Worm (Caenorhabditis elegans) whole organism, L3 larva: ENCODE data around the gene irld-42.

ENCODE experiments used
- ZK546.5 ChIP-seq: sonication (generic microtip); optimal IDR thresholded peaks from 2 replicates; lab custom pipeline; 2017; ENCODE audit warnings: missing biosample characterization, missing genetic modification characterization
- aly-2 ChIP-seq: fragments of 150-350 bp; optimal IDR thresholded peaks from 2 replicates; lab custom pipeline; 2014; ENCODE audit warnings: missing biosample characterization, missing genetic modification characterization
- ama-1 ChIP-seq: fragments of 150-350 bp; optimal IDR thresholded peaks from 2 replicates; lab custom pipeline; 2018
- ceh-16 ChIP-seq: sonication (generic microtip); optimal IDR thresholded peaks from 2 replicates; lab custom pipeline; 2017; ENCODE audit warnings: missing biosample characterization, missing genetic modification characterization
- ceh-28 ChIP-seq: fragments of 150-350 bp; optimal IDR thresholded peaks from 2 replicates; lab custom pipeline; 2014; ENCODE audit warnings: missing biosample characterization, missing genetic modification reagents, missing genetic modification characterization
- ceh-82 ChIP-seq: fragments of 150-350 bp; optimal IDR thresholded peaks from 2 replicates; lab custom pipeline; 2014; ENCODE audit warnings: missing biosample characterization, missing genetic modification characterization
- ceh-9 ChIP-seq: sonication (generic microtip); optimal IDR thresholded peaks from 2 replicates; lab custom pipeline; 2018; ENCODE audit warnings: missing biosample characterization, missing genetic modification characterization
- egl-27 ChIP-seq: sonication (generic microtip); optimal IDR thresholded peaks from 4 replicates; lab custom pipeline; 2017; ENCODE audit warnings: missing biosample characterization, missing genetic modification reagents, missing genetic modification characterization
- elt-1 ChIP-seq: fragments of 150-350 bp; optimal IDR thresholded peaks from 2 replicates; lab custom pipeline; 2014; ENCODE audit warnings: missing biosample characterization, missing genetic modification characterization
- elt-2 ChIP-seq: sonication (generic microtip); optimal IDR thresholded peaks from 2 replicates; lab custom pipeline; 2016; ENCODE audit warnings: missing genetic modification reagents, mild to moderate bottlenecking, missing genetic modification characterization, missing compliant biosample characterization
- elt-3 ChIP-seq, 3 experiments: fragments of 150-350 bp in 1 of 3; sonication (generic microtip) in 2 of 3; optimal IDR thresholded peaks; 2 replicates in 2 of 3; 4 replicates in 1 of 3; lab custom pipeline; 2014 to 2017; ENCODE audit warnings: missing biosample characterization in 3 of 3, missing genetic modification characterization in 3 of 3
- eor-1 ChIP-seq, 2 experiments: fragments of 150-350 bp; optimal IDR thresholded peaks; 2 replicates each; lab custom pipeline; 2014 to 2018; ENCODE audit warnings: missing biosample characterization in 2 of 2, missing genetic modification characterization in 2 of 2
- fkh-10 ChIP-seq: sonication (generic microtip); optimal IDR thresholded peaks from 2 replicates; lab custom pipeline; 2017; ENCODE audit warnings: missing biosample characterization, missing genetic modification reagents, missing genetic modification characterization
- fos-1 ChIP-seq: fragments of 150-350 bp; optimal IDR thresholded peaks from 2 replicates; lab custom pipeline; 2014; ENCODE audit warnings: missing biosample characterization, missing genetic modification characterization
- hmg-11 ChIP-seq: sonication (generic microtip); optimal IDR thresholded peaks from 2 replicates; lab custom pipeline; 2016; ENCODE audit warnings: missing genetic modification characterization, missing compliant biosample characterization
- jun-1 ChIP-seq: fragments of 150-350 bp; optimal IDR thresholded peaks from 2 replicates; lab custom pipeline; 2014; ENCODE audit warnings: missing biosample characterization, missing genetic modification reagents, missing genetic modification characterization
- lin-15B ChIP-seq: fragments of 150-350 bp; optimal IDR thresholded peaks from 2 replicates; lab custom pipeline; 2014; ENCODE audit warnings: missing biosample characterization, missing genetic modification characterization
- lin-39 ChIP-seq: fragments of 150-350 bp; optimal IDR thresholded peaks from 2 replicates; lab custom pipeline; 2018; ENCODE audit warnings: missing biosample characterization, missing genetic modification reagents, missing genetic modification characterization
- lsy-12 ChIP-seq: sonication (generic microtip); optimal IDR thresholded peaks from 2 replicates; lab custom pipeline; 2016; ENCODE audit warnings: mild to moderate bottlenecking, missing genetic modification characterization, missing compliant biosample characterization
- mdl-1 ChIP-seq: fragments of 150-350 bp; optimal IDR thresholded peaks from 2 replicates; lab custom pipeline; 2014; ENCODE audit warnings: missing biosample characterization, missing genetic modification characterization
- mml-1 ChIP-seq: fragments of 150-350 bp; sonication (generic microtip); optimal IDR thresholded peaks from 3 replicates; lab custom pipeline; 2014; ENCODE audit warnings: missing biosample characterization, missing genetic modification characterization
- nhr-11 ChIP-seq: fragments of 150-350 bp; optimal IDR thresholded peaks from 2 replicates; lab custom pipeline; 2014; ENCODE audit warnings: missing biosample characterization, missing genetic modification characterization
- nhr-12 ChIP-seq: fragments of 150-350 bp; optimal IDR thresholded peaks from 2 replicates; lab custom pipeline; 2014; ENCODE audit warnings: missing biosample characterization, missing genetic modification characterization
- nhr-237 ChIP-seq: fragments of 150-350 bp; optimal IDR thresholded peaks from 2 replicates; lab custom pipeline; 2014; ENCODE audit warnings: missing biosample characterization, missing genetic modification characterization
- nhr-25 ChIP-seq: sonication (generic microtip); optimal IDR thresholded peaks from 2 replicates; lab custom pipeline; 2017; ENCODE audit warnings: missing biosample characterization, missing genetic modification characterization
- nhr-28 ChIP-seq: fragments of 150-350 bp; optimal IDR thresholded peaks from 2 replicates; lab custom pipeline; 2014; ENCODE audit warnings: missing biosample characterization, missing genetic modification characterization
- nhr-43 ChIP-seq: sonication (generic microtip); optimal IDR thresholded peaks from 2 replicates; lab custom pipeline; 2016; ENCODE audit warnings: mild to moderate bottlenecking, missing genetic modification characterization, missing compliant biosample characterization; ENCODE audit not compliant: poor library complexity, severe bottlenecking
- nhr-67 ChIP-seq: fragments of 150-350 bp; optimal IDR thresholded peaks from 2 replicates; lab custom pipeline; 2014; ENCODE audit warnings: missing biosample characterization, missing genetic modification characterization
- nhr-76 ChIP-seq: fragments of 150-350 bp; sonication (generic microtip); optimal IDR thresholded peaks from 5 replicates; lab custom pipeline; 2014; ENCODE audit warnings: missing biosample characterization, missing genetic modification characterization
- nhr-77 ChIP-seq: fragments of 150-350 bp; optimal IDR thresholded peaks from 2 replicates; lab custom pipeline; 2014; ENCODE audit warnings: missing biosample characterization, missing genetic modification characterization
- pqm-1 ChIP-seq: fragments of 150-350 bp; optimal IDR thresholded peaks from 2 replicates; lab custom pipeline; 2017; ENCODE audit warnings: missing biosample characterization, missing genetic modification characterization, inconsistent platforms
- sea-2 ChIP-seq: fragments of 150-350 bp; sonication (generic microtip); optimal IDR thresholded peaks from 4 replicates; lab custom pipeline; 2014; ENCODE audit warnings: missing biosample characterization, missing genetic modification reagents, missing genetic modification characterization
- skn-1 ChIP-seq: fragments of 150-350 bp; optimal IDR thresholded peaks from 2 replicates; lab custom pipeline; 2014; ENCODE audit warnings: missing biosample characterization, missing genetic modification characterization
- snpc-4 ChIP-seq: fragments of 150-350 bp; optimal IDR thresholded peaks from 2 replicates; lab custom pipeline; 2014; ENCODE audit warnings: missing biosample characterization, missing genetic modification characterization
- tbx-2 ChIP-seq: sonication (generic microtip); optimal IDR thresholded peaks from 2 replicates; lab custom pipeline; 2016; ENCODE audit warnings: mild to moderate bottlenecking, missing genetic modification characterization, missing compliant biosample characterization
- unc-39 ChIP-seq: sonication (generic microtip); optimal IDR thresholded peaks from 4 replicates; lab custom pipeline; 2017; ENCODE audit warnings: missing biosample characterization, missing genetic modification characterization
- unc-62 ChIP-seq: fragments of 150-350 bp; sonication (generic microtip); optimal IDR thresholded peaks from 4 replicates; lab custom pipeline; 2014; ENCODE audit warnings: missing biosample characterization, missing genetic modification reagents, missing genetic modification characterization
- zag-1 ChIP-seq: fragments of 150-350 bp; optimal IDR thresholded peaks from 2 replicates; lab custom pipeline; 2014; ENCODE audit warnings: missing biosample characterization, missing genetic modification characterization
- ztf-11 ChIP-seq: fragments of 150-350 bp; optimal IDR thresholded peaks from 2 replicates; lab custom pipeline; 2014; ENCODE audit warnings: missing biosample characterization, missing genetic modification characterization

irld-42 gene

DNA sequence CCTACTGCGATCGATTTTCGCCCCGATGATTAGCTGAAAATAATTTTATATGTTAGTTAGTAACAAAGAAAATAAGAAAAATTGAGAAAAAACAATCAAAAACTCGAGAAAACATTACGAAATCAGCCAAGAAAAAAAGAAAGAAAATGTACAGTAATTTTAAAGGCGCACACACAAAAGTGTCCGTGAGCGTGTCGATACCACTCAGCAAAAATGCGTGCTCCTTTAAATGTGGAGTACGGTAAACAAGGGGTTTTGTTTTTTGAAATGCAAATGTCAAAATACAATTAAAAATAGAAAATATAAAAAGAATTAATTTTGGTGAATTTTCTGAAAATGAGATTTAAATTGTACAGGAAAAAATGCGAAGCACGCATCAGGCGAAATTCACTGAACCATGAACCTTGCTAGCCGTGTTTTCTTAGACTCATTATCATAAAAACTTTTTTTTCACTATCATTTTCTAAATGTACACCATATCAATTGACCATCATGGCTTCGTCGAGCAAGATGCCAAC is 33.3 kb downstream of the irld-42 start, which contains the start of gene srw-90:
srw-90 (plus strand) TSS at position 468 of the 518 bp plus-strand sequence.
- TF ChIP-seq nhr-12 (tag; lab: Kevin White, UChicago) (no peak), ZK546.5 (tag; lab: Kevin White, UChicago) (no peak), zag-1 (tag; lab: Kevin White, UChicago) (no peak), elt-2 (tag; lab: Kevin White, UChicago) (no peak), snpc-4 (tag; lab: Kevin White, UChicago) (no peak), mml-1 (tag; lab: Kevin White, UChicago) (no peak), hmg-11 (tag; lab: Kevin White, UChicago) (no peak), fkh-10 (GFP tag; lab: Kevin White, UChicago) (no peak), nhr-11 (tag; lab: Kevin White, UChicago) (no peak), ama-1 (lab: Kevin White, UChicago) (no peak), nhr-237 (tag; lab: Kevin White, UChicago) (no peak), mdl-1 (no peak), nhr-67 (tag; lab: Kevin White, UChicago) (no peak)
- TF ChIP-seq, all 47 proteins: peak for 0

DNA sequence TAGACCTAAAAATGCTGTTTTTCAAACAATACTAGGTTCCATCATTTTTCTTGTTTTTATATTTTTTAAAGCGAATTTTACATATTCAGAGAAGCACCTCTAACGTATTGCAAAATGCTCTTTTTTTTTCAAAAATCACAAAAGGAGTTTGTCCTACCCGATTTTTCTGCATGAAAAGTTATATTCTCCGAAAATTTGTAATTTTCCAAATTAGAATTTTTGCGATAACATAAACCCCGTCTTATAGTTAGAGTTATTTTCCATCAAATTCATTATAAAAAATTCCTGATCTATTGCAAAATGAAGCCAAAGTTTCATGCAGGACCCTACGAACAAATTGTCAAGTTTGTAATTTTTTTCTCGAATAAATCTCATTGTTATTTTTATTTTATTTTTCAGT is 40.1 kb downstream of the irld-42 start, which contains the start of gene srw-99:
srw-99 (plus strand) TSS at position 301 of the 400 bp plus-strand sequence.
- TF ChIP-seq nhr-43 (tag; lab: Kevin White, UChicago) (no peak), mdl-1 (no peak), ceh-16 (no peak), ceh-82 (tag; lab: Kevin White, UChicago) (no peak), elt-3 (tag; optimal IDR thresholded peaks at IDR 0.05; lab: Kevin White, UChicago) (no peak), ZK546.5 (tag; lab: Kevin White, UChicago) (no peak), unc-39 (tag; lab: Kevin White, UChicago) (no peak), lin-39 (tag; lab: Kevin White, UChicago) (no peak), fkh-10 (GFP tag; lab: Kevin White, UChicago) (no peak), aly-2 (tag; lab: Kevin White, UChicago) (no peak), sea-2 (GFP tag; lab: Kevin White, UChicago) (no peak), unc-62 (no peak), nhr-76 (tag; lab: Kevin White, UChicago) (no peak), skn-1 (tag; lab: Kevin White, UChicago) (no peak), pqm-1 (tag; lab: Kevin White, UChicago) (no peak), nhr-25 (tag; lab: Kevin White, UChicago) (no peak), elt-2 (tag; lab: Kevin White, UChicago) (no peak), lin-15B (tag; lab: Kevin White, UChicago) (no peak)

DNA sequence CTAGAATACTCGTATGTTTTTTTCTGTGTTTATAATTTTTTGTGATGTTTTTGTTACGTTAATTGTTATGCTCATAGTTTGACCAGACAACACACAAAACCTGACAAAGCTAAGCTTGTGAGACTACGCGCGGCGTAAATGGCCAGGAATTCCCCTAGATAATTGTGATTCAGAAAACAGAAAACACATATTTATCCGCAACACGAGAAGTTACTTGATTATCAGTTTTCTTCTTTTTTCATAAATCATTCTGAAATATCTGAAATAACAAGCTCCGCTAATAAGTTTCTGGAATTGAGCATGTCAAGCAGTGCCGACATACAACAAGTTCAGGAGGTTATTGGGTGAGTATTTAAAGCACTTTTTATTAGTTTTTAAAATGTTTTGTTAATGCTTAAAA is 42.6 kb downstream of the irld-42 start, which contains the start of gene srw-100:
srw-100 (plus strand) TSS at position 301 of the 400 bp plus-strand sequence.
- TF ChIP-seq elt-3 (tag; optimal IDR thresholded peaks at IDR 0.05; lab: Kevin White, UChicago), result no peak
- no peak for TF ChIP-seq nhr-12 (tag; lab: Kevin White, UChicago)
- TF ChIP-seq ZK546.5 (tag; lab: Kevin White, UChicago), result no peak
- TF ChIP-seq lin-15B (tag; lab: Kevin White, UChicago), result no peak
- no peak for TF ChIP-seq lsy-12 (tag; lab: Kevin White, UChicago)
- TF ChIP-seq tbx-2 (tag; lab: Kevin White, UChicago), result no peak
- TF ChIP-seq ceh-28 (tag; lab: Kevin White, UChicago), result no peak
- TF ChIP-seq unc-39 (tag; lab: Kevin White, UChicago), result no peak
- TF ChIP-seq ceh-9, result no peak
- no peak for TF ChIP-seq sea-2 (GFP tag; lab: Kevin White, UChicago)
- TF ChIP-seq skn-1 (tag; lab: Kevin White, UChicago), result no peak
- TF ChIP-seq eor-1 (tag; optimal IDR thresholded peaks at IDR 0.05; lab: Kevin White, UChicago), result no peak
- TF ChIP-seq elt-1 (tag; lab: Kevin White, UChicago), result no peak
- TF ChIP-seq mdl-1, result no peak
- no peak for TF ChIP-seq nhr-25 (tag; lab: Kevin White, UChicago)
- TF ChIP-seq nhr-77 (tag; lab: Kevin White, UChicago), result no peak
- no peak for TF ChIP-seq elt-2 (tag; lab: Kevin White, UChicago)
- TF ChIP-seq ztf-11 (tag; lab: Kevin White, UChicago), result no peak
- TF ChIP-seq nhr-76 (tag; lab: Kevin White, UChicago), result no peak

DNA sequence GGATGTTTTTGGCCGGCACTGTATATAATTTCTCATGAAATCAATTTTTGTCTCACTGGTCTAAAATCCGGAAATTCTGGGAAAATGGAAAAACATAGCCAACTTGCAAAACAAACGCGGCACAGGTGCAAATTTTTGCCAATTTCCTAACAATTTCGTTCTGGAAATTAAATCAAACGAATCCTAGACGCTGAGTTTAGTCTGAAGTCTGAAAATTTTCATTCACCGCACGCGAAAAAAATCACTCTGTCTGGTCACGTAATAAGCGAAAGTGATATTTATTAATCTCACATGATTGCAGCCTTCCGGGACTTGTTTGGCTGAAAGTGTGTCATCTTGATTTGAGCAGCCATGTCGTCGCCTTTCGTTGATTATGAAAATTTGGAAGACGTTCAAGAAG is 48.6 kb downstream of the irld-42 start, which contains the start of gene srw-103:
srw-103 (plus strand) TSS at position 301 of the 400 bp plus-strand sequence.
- TF ChIP-seq nhr-76 (tag; lab: Kevin White, UChicago), result no peak
- no peak for TF ChIP-seq ama-1 (lab: Kevin White, UChicago)
- no peak for TF ChIP-seq ceh-16
- no peak for TF ChIP-seq fos-1 (tag; lab: Kevin White, UChicago)
- TF ChIP-seq nhr-11 (tag; lab: Kevin White, UChicago), result no peak
- no peak for TF ChIP-seq tbx-2 (tag; lab: Kevin White, UChicago)
- no peak for TF ChIP-seq nhr-25 (tag; lab: Kevin White, UChicago)
- no peak for TF ChIP-seq jun-1 (tag; lab: Kevin White, UChicago)
- no peak for TF ChIP-seq nhr-28 (tag; lab: Kevin White, UChicago)
- no peak for TF ChIP-seq snpc-4 (tag; lab: Kevin White, UChicago)
- no peak for TF ChIP-seq egl-27 (tag; lab: Kevin White, UChicago)
- TF ChIP-seq pqm-1 (tag; lab: Kevin White, UChicago), result no peak
- TF ChIP-seq mml-1 (tag; lab: Kevin White, UChicago), result no peak
- no peak for TF ChIP-seq elt-2 (tag; lab: Kevin White, UChicago)
- TF ChIP-seq nhr-67 (tag; lab: Kevin White, UChicago), result no peak
- TF ChIP-seq, all 47 proteins: peak for 0
